Fruit fly (Drosophila melanogaster): ENCODE results near the gene CG13404.

Gene CG13404

dm6 chrX:14242941-14243736 is 22.9 kb downstream of the CG13404 start, which contains the start of gene CG32599:
Gene CG32599 (plus strand): TSS chrX:14243686.
- TF ChIP-seq CG9948 (tag; optimal IDR thresholded peaks at IDR 0.05): peak; percentile 10
- TF ChIP-seq CG15710 (tag; optimal IDR thresholded peaks at IDR 0.05): peak; percentile 25
- TF ChIP-seq CG4496 (GFP tag; IDR thresholded peaks at IDR 0.05): 0 out of 3 replicates have a peak, but pooled peaks have one; percentile 17
- peak; percentile 24 for TF ChIP-seq Ets98B (GFP tag; IDR thresholded peaks at IDR 0.05)
- TF ChIP-seq rn (GFP tag; IDR thresholded peaks at IDR 0.05): no peak
- no peak for TF ChIP-seq Pif1A (GFP tag; optimal IDR thresholded peaks at IDR 0.05)
- no peak for TF ChIP-seq EcR (GFP tag; optimal IDR thresholded peaks at IDR 0.05)

dm6 chrX:14242479-14242878 is 23.6 kb downstream of the CG13404 start, which contains the start of gene mRNA-cap:
Gene mRNA-cap (minus strand): TSS chrX:14242822.
- no peak for TF ChIP-seq fd96Ca (GFP tag; IDR thresholded peaks at IDR 0.05)
- no peak for TF ChIP-seq CG9948 (tag; optimal IDR thresholded peaks at IDR 0.05)
- no peak for TF ChIP-seq CG8301 (tag; optimal IDR thresholded peaks at IDR 0.05)
- no peak for TF ChIP-seq CG14655 (GFP tag; optimal IDR thresholded peaks at IDR 0.05)
- no peak for TF ChIP-seq Snoo (tag; optimal IDR thresholded peaks at IDR 0.05)
- TF ChIP-seq CG8159 (tag; optimal IDR thresholded peaks at IDR 0.05): no peak
- TF ChIP-seq CG10348 (GFP tag; IDR thresholded peaks at IDR 0.05): no peak
- TF ChIP-seq Pif1A (GFP tag; optimal IDR thresholded peaks at IDR 0.05): no peak
- no peak for TF ChIP-seq gl (tag; optimal IDR thresholded peaks at IDR 0.05)
- no peak for TF ChIP-seq CG12605 (GFP tag; IDR thresholded peaks at IDR 0.05)
- TF ChIP-seq CG32121 (GFP tag; IDR thresholded peaks at IDR 0.05): no peak
- TF ChIP-seq CG4496 (GFP tag; IDR thresholded peaks at IDR 0.05): no peak
- TF ChIP-seq Pif1B (GFP tag; optimal IDR thresholded peaks at IDR 0.05): no peak
- no peak for TF ChIP-seq rn (GFP tag; IDR thresholded peaks at IDR 0.05)
- TF ChIP-seq D1 (tag; optimal IDR thresholded peaks at IDR 0.05): no peak
- TF ChIP-seq EcR (GFP tag; optimal IDR thresholded peaks at IDR 0.05): no peak
- no peak for TF ChIP-seq CG13204 (GFP tag; optimal IDR thresholded peaks at IDR 0.05)
- no peak for TF ChIP-seq CG15710 (tag; optimal IDR thresholded peaks at IDR 0.05)

dm6 chrX:14237873-14238394 is 28.1 kb downstream of the CG13404 start, which contains the start of the genes Fbxl4 and Dus2:
Gene Fbxl4 (minus strand): TSS chrX:14237923.
Gene Dus2 (plus strand): TSS chrX:14237988.
- TF ChIP-seq CG8301 (tag; optimal IDR thresholded peaks at IDR 0.05) (peak; percentile 81), CG17806 (tag; optimal IDR thresholded peaks at IDR 0.05) (peak; percentile 83), gl (tag; optimal IDR thresholded peaks at IDR 0.05) (peak; percentile 64), CG32121 (GFP tag; IDR thresholded peaks at IDR 0.05) (peak; percentile 87), fd96Ca (GFP tag; IDR thresholded peaks at IDR 0.05) (peak; percentile 91), CG15710 (tag; optimal IDR thresholded peaks at IDR 0.05) (peak; percentile 87), Pif1A (GFP tag; optimal IDR thresholded peaks at IDR 0.05) (no peak), D1 (tag; optimal IDR thresholded peaks at IDR 0.05) (no peak), rn (GFP tag; IDR thresholded peaks at IDR 0.05) (peak; percentile 49; the same call in 1 of the 2 replicates), Ets98B (GFP tag; IDR thresholded peaks at IDR 0.05) (peak; percentile 89), CG14655 (GFP tag; optimal IDR thresholded peaks at IDR 0.05) (no peak), CG34367 (tag; optimal IDR thresholded peaks at IDR 0.05) (peak; percentile 84), EcR (GFP tag; optimal IDR thresholded peaks at IDR 0.05) (no peak), CG10348 (GFP tag; IDR thresholded peaks at IDR 0.05) (peak; percentile 41; the same call in 1 of the 2 replicates), CG12605 (GFP tag; IDR thresholded peaks at IDR 0.05) (0 out of 2 replicates have a peak, but pooled peaks have one; percentile 48), CG9948 (tag; optimal IDR thresholded peaks at IDR 0.05) (peak; percentile 81), CG13204 (GFP tag; optimal IDR thresholded peaks at IDR 0.05) (no peak), CG8159 (tag; optimal IDR thresholded peaks at IDR 0.05) (peak; percentile 88), Pif1B (GFP tag; optimal IDR thresholded peaks at IDR 0.05) (peak; percentile 64), Snoo (tag; optimal IDR thresholded peaks at IDR 0.05) (peak; percentile 66), CG4496 (GFP tag; IDR thresholded peaks at IDR 0.05) (peak; percentile 91)

dm6 chrX:14234468-14234867 is 31.6 kb downstream of the CG13404 start:
- TF ChIP-seq Pif1B (GFP tag; optimal IDR thresholded peaks at IDR 0.05): no peak
- no peak for TF ChIP-seq CG34367 (tag; optimal IDR thresholded peaks at IDR 0.05)
- TF ChIP-seq Snoo (tag; optimal IDR thresholded peaks at IDR 0.05): peak; percentile 22
- 0 out of 2 replicates have a peak, but pooled peaks have one; percentile 20 for TF ChIP-seq CG12605 (GFP tag; IDR thresholded peaks at IDR 0.05)
- no peak for TF ChIP-seq Ets98B (GFP tag; IDR thresholded peaks at IDR 0.05)

dm6 chrX:14233843-14234337 is 32.2 kb downstream of the CG13404 start, which contains the start of gene CG42271:
Gene CG42271 (minus strand): TSS chrX:14234066.
- TF ChIP-seq CG17806 (tag; optimal IDR thresholded peaks at IDR 0.05): peak; percentile 9
- TF ChIP-seq Snoo (tag; optimal IDR thresholded peaks at IDR 0.05): peak; percentile 8
- TF ChIP-seq CG15710 (tag; optimal IDR thresholded peaks at IDR 0.05): peak; percentile 28
- no peak for TF ChIP-seq CG10348 (GFP tag; IDR thresholded peaks at IDR 0.05)
- no peak for TF ChIP-seq EcR (GFP tag; optimal IDR thresholded peaks at IDR 0.05)
- no peak for TF ChIP-seq D1 (tag; optimal IDR thresholded peaks at IDR 0.05)

- no peak for TF ChIP-seq CG10348 (GFP tag; IDR thresholded peaks at IDR 0.05)
Measured at dm6 chrX:14227043-14227442, 39.0 kb downstream of the CG13404 start.

All from whole organism, pupa.